Fruit fly (Drosophila melanogaster) Kc167 (cell line): ENCODE data around the gene CG9095.

ENCODE experiments used
- Sin3A ChIP-seq: fragments of >200 bp; optimal IDR thresholded peaks from 2 replicates; lab custom pipeline; 2018; ENCODE audit warnings: missing external identifiers
- insv ChIP-seq: fragments of >200 bp; optimal IDR thresholded peaks from 3 replicates; lab custom pipeline; 2018; ENCODE audit warnings: missing external identifiers
- psq ChIP-seq: fragments of >200 bp; optimal IDR thresholded peaks from 2 replicates; lab custom pipeline; 2017; ENCODE audit warnings: missing external identifiers
- ttk ChIP-seq: sonication (Bioruptor generic); optimal IDR thresholded peaks from 2 replicates; lab custom pipeline; 2017; ENCODE audit warnings: missing external identifiers

dm6 chrX:15199845-15200432, 36.9 kb upstream of the CG9095 start:
- TF ChIP-seq ttk (lab: Kevin White, UChicago) (no peak), insv (lab: Kevin White, UChicago) (no peak), psq (no peak), Sin3A (lab: Kevin White, UChicago) (no peak)
